Fruit fly (Drosophila melanogaster) S2 (cell line): ENCODE results near the gene CG10650.

ENCODE experiments used
- CG8478 ChIP-seq: fragments of >200 bp; optimal IDR thresholded peaks from 2 replicates; lab custom pipeline; 2018
- CTCF ChIP-seq, 2 experiments: fragments of >200 bp; optimal IDR thresholded peaks; 2 replicates each; lab custom pipeline; 2018

dm6 chr2L:19015628-19016027 is 19.9 kb upstream of the CG10650 start:
- TF ChIP-seq CG8478: no peak
- no peak for TF ChIP-seq CTCF (optimal IDR thresholded peaks at IDR 0.05; lab: Kevin White, UChicago)
